Worm (Caenorhabditis elegans): ENCODE measurements around the gene F26A1.1.

Gene F26A1.1

DNA sequence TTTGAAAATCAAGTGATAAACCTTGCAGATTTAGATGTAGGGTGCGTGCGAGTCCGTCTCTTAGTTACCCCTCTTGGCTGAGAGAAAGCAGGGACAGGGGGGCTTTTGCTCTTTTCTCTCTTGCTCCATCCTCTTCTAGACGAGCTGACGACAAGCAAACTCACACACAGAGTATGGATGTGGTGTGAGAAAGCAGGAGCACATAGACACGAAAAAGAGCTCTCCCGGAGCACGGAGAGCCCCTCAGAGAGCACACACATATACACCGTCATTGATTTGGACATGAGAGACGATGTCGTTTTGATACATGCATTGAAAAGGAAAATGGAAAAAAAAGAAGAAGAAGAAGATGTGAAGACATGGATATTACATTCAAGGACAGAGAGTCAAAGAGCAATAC is 25.4 kb downstream of the F26A1.1 start (continued):
- TF ChIP-seq egl-13 (tag; optimal IDR thresholded peaks at IDR 0.05) (peak; percentile 47), blmp-1 (tag; optimal IDR thresholded peaks at IDR 0.05) (no peak)

DNA sequence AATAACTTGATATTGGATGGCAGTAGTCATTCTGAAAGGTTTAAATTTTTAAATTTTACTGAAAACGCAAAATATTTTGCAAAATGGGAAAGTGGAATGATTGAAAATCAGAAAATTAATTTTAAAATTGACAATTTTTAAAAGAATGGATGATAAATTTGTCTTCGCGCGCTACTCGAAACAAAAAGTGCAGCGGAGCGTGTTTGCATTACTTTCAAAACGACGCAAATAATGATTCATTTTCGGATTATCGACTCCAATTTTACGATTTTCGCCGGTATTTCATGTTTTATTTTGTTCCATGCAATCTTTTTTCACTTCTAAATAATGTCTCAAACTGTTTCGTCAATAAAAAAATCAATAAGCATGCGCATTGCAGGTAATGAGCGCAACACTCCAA is 28.0 kb downstream of the F26A1.1 start, which contains the start of the genes tost-1 and arx-6:
tost-1 (minus strand) TSS at position 31 of the 400 bp plus-strand sequence.
arx-6 (plus strand) TSS at position 378 of the 400 bp plus-strand sequence.
- peak; percentile 62 for TF ChIP-seq snu-23 (GFP tag; optimal IDR thresholded peaks at IDR 0.05)
- peak; percentile 36 for TF ChIP-seq xbp-1 (tag; optimal IDR thresholded peaks at IDR 0.05)
- TF ChIP-seq F16B12.6 (tag; optimal IDR thresholded peaks at IDR 0.05): peak; percentile 4
- TF ChIP-seq Y116A8C.19 (tag; optimal IDR thresholded peaks at IDR 0.05; ENCODE audit: borderline replicate concordance): no peak
- no peak for TF ChIP-seq elt-3 (tag; optimal IDR thresholded peaks at IDR 0.05)
- peak; percentile 48 for TF ChIP-seq nhr-47 (tag; optimal IDR thresholded peaks at IDR 0.05)
- TF ChIP-seq lsy-2 (tag; optimal IDR thresholded peaks at IDR 0.05): peak; percentile 42 to 73
- TF ChIP-seq lin-15B (tag; optimal IDR thresholded peaks at IDR 0.05): peak; percentile 51
- peak; percentile 23 for TF ChIP-seq swsn-7 (tag; optimal IDR thresholded peaks at IDR 0.05)
- peak; percentile 36 for TF ChIP-seq nhr-20 (tag; optimal IDR thresholded peaks at IDR 0.05)
- peak in 2 of 3 experiments; percentile 2 to 30 for TF ChIP-seq ceh-82 (tag; optimal IDR thresholded peaks at IDR 0.05)
- peak; percentile 27 for TF ChIP-seq tbx-2 (tag; optimal IDR thresholded peaks at IDR 0.05)
- peak; percentile 85 to 94 for TF ChIP-seq lin-35 (GFP tag; optimal IDR thresholded peaks at IDR 0.05)
- peak; percentile 18 for TF ChIP-seq lin-14 (GFP tag; optimal IDR thresholded peaks at IDR 0.05)
- TF ChIP-seq blmp-1 (tag; optimal IDR thresholded peaks at IDR 0.05): peak; percentile 46
- TF ChIP-seq mep-1 (tag; optimal IDR thresholded peaks at IDR 0.05): peak; percentile 39
- TF ChIP-seq dpl-1 (GFP tag; optimal IDR thresholded peaks at IDR 0.05): peak; percentile 84 to 92 (median 89)
- TF ChIP-seq nhr-71 (tag; optimal IDR thresholded peaks at IDR 0.05): peak; percentile 51
- TF ChIP-seq alr-1 (tag; optimal IDR thresholded peaks at IDR 0.05; ENCODE audit: borderline replicate concordance): no peak
- no peak for TF ChIP-seq nhr-90 (tag; optimal IDR thresholded peaks at IDR 0.05; ENCODE audit: poor library complexity)
- peak; percentile 41 for TF ChIP-seq rnt-1 (tag; optimal IDR thresholded peaks at IDR 0.05)
- TF ChIP-seq hlh-4 (tag; optimal IDR thresholded peaks at IDR 0.05): no peak
- TF ChIP-seq skn-1 (tag; optimal IDR thresholded peaks at IDR 0.05): peak; percentile 69
- peak; percentile 90 to 96 for TF ChIP-seq efl-1 (optimal IDR thresholded peaks at IDR 0.05)
- TF ChIP-seq efl-1 (GFP tag; optimal IDR thresholded peaks at IDR 0.05 in 1 of 2): peak; percentile 90 to 99
- TF ChIP-seq nhr-19 (GFP tag; conservative IDR thresholded peaks at IDR 0.05): peak; percentile 20; the same call in 1 of the 2 replicates
- TF ChIP-seq fos-1 (tag; optimal IDR thresholded peaks at IDR 0.05): peak; percentile 38
- peak; percentile 16 for TF ChIP-seq fkh-8 (tag; optimal IDR thresholded peaks at IDR 0.05)
- TF ChIP-seq ceh-88 (GFP tag; IDR thresholded peaks at IDR 0.05): no peak
- no peak for TF ChIP-seq mef-2 (tag; optimal IDR thresholded peaks at IDR 0.05)
- TF ChIP-seq zip-4 (GFP tag; optimal IDR thresholded peaks at IDR 0.05): no peak
- TF ChIP-seq C04F5.9 (tag; optimal IDR thresholded peaks at IDR 0.05): peak; percentile 5
- no peak for TF ChIP-seq nhr-76 (tag; optimal IDR thresholded peaks at IDR 0.05)
- peak; percentile 57 for TF ChIP-seq C16A3.4 (tag; optimal IDR thresholded peaks at IDR 0.05)

DNA sequence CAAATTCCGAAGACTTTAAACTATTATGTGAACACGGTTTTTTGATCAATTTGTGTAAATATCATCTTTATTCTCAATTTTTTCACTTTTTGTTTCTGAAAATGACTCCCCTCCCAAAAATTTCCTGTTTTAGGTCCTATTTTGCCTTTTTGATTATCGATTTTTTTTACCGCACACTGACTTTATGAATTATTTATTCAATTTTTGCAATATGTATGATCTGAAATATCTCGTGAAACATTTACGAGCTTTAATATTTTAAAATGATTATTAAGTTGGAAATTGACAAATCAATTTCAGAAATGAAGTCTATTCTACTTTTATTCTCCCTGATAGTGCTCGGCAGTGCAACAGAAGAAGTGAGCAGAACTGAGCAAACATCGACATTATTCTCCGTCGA is 29.1 kb downstream of the F26A1.1 start, which contains the start of gene C35D10.1:
C35D10.1 (plus strand) TSS at position 301 of the 400 bp plus-strand sequence.
- no peak for TF ChIP-seq isw-1 (GFP tag; IDR thresholded peaks at IDR 0.05)
- TF ChIP-seq efl-1 (optimal IDR thresholded peaks at IDR 0.05): no peak
- TF ChIP-seq efl-1 (GFP tag; optimal IDR thresholded peaks at IDR 0.05 in 1 of 2): peak in 1 of 2 experiments; percentile 74

DNA sequence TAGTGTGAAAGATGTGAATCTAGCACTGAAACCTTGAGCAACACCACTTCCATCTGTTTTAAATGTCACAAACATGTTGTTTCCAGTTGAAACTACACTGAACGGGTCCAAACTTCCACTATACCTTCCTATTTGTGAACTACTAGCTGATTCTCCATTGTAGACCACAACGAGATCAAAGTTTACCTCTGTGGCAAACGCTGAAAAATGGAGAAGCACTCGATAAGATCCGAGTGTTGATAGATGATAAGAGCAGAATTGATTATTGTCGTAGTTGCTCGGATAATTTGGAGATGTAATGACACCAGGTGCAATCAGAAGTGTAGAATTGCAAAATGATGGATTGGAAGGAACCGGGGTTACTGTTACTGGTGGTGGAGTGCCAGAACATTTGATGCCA is 31.6 kb downstream of the F26A1.1 start:
- TF ChIP-seq elt-2 (tag; optimal IDR thresholded peaks at IDR 0.05) (peak; percentile 55), efl-1 (optimal IDR thresholded peaks at IDR 0.05) (no peak), efl-1 (GFP tag; optimal IDR thresholded peaks at IDR 0.05 in 1 of 2) (peak in 1 of 2 experiments; percentile 70), jun-1 (tag; optimal IDR thresholded peaks at IDR 0.05) (no peak), vab-15 (tag; optimal IDR thresholded peaks at IDR 0.05) (no peak)
